Worm (Caenorhabditis elegans): ENCODE data around the gene gcp-2.1.
A peak's percentile ranks its signal among the peaks of the same experiment; 100 is the strongest.
"Not testable (repeated sequence)": the region's sequence is repeated elsewhere in the genome, so short reads cannot be mapped to it uniquely, and the experiment has no call there.

The gcp-2.1 gene

DNA sequence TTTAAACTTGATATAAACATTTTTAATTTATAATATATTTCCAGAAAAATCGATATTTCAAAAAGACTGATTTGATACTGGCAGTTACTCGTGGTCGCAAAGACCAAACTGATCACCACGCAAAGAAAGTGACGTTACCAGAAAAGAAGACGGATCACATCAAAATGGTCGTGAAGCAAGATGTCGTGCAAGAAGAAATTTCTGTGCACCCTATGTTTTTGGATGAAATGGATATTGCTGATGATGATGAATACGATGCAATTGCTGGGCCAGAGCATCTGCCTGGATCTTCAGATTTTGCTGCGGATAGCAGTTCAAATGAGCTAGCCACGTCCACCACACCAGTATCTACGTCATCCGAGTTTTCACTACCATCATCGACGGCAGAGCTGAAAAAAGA is 27.1 kb downstream of the gcp-2.1 start:
- no peak for TF ChIP-seq hmg-4 (GFP tag; optimal IDR thresholded peaks at IDR 0.05)
- no peak for TF ChIP-seq sea-1 (GFP tag; conservative IDR thresholded peaks at IDR 0.05)
- no peak for TF ChIP-seq ets-7 (tag; optimal IDR thresholded peaks at IDR 0.05)
- no peak for TF ChIP-seq tbx-11 (GFP tag; IDR thresholded peaks at IDR 0.05)
- TF ChIP-seq hnd-1 (tag; optimal IDR thresholded peaks at IDR 0.05), result no peak
- no peak for TF ChIP-seq aly-1 (tag; optimal IDR thresholded peaks at IDR 0.05)
- no peak for TF ChIP-seq ceh-13 (GFP tag; optimal IDR thresholded peaks at IDR 0.05)
- no peak for TF ChIP-seq ceh-36 (tag; optimal IDR thresholded peaks at IDR 0.05)
- TF ChIP-seq hmbx-1 (tag; optimal IDR thresholded peaks at IDR 0.05), result no peak
- no peak for TF ChIP-seq ama-1 (optimal IDR thresholded peaks at IDR 0.05)
- no peak for TF ChIP-seq tra-4 (tag; optimal IDR thresholded peaks at IDR 0.05)
- TF ChIP-seq flt-1 (GFP tag; IDR thresholded peaks at IDR 0.05), result no peak
- TF ChIP-seq B0310.2 (tag; optimal IDR thresholded peaks at IDR 0.05), result no peak
- TF ChIP-seq F13C5.2 (tag; optimal IDR thresholded peaks at IDR 0.05), result no peak
- no peak for TF ChIP-seq scrt-1 (GFP tag; IDR thresholded peaks at IDR 0.05)
- no peak for TF ChIP-seq pes-1 (GFP tag; IDR thresholded peaks at IDR 0.05)

DNA sequence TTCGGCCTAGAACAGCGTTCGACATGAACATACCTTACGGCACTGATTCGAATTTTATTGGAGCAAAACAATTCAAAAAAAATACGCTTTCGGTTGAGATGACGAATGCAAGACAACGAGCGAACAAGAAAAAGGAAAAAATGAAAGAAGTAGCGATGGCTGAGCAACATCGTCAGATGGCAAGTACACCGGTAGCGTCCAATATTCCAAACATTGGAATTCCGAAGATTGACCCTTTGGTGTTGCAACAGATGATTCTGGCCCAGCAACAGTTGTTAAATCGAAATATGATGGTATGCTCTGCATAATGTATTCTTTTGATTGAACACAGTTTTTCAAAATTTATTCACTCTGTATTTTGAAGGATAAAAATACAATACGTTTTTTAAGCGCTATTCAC is 31.0 kb downstream of the gcp-2.1 start:
- TF ChIP-seq B0310.2 (tag; optimal IDR thresholded peaks at IDR 0.05) (no peak), hnd-1 (tag; optimal IDR thresholded peaks at IDR 0.05) (no peak)

DNA sequence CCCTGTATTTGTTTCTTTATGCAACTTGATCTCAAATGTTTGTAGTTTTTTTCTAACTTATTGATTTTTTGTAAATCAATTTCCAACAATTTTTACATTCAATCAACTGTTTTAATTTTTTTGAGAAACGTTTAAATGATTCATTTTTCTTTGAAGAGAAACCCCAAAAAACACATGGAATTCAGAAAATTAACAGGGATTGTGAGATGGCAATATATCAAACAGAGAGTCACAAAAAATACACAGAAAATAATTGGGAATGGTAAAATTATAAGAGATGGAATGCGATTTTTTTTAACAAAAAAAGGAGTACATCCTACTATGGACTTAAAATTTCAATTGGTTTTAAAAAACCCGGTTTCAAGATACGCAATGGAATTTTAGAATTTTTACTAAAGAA is 32.8 kb downstream of the gcp-2.1 start:
- TF ChIP-seq pes-1 (GFP tag; IDR thresholded peaks at IDR 0.05) (no peak), scrt-1 (GFP tag; IDR thresholded peaks at IDR 0.05) (no peak), hnd-1 (tag; optimal IDR thresholded peaks at IDR 0.05) (no peak), tbx-11 (GFP tag; IDR thresholded peaks at IDR 0.05) (no peak), flt-1 (GFP tag; IDR thresholded peaks at IDR 0.05) (no peak), hmg-4 (GFP tag; optimal IDR thresholded peaks at IDR 0.05) (no peak), F13C5.2 (tag; optimal IDR thresholded peaks at IDR 0.05) (no peak), hmbx-1 (tag; optimal IDR thresholded peaks at IDR 0.05) (no peak), sea-1 (GFP tag; conservative IDR thresholded peaks at IDR 0.05) (no peak), B0310.2 (tag; optimal IDR thresholded peaks at IDR 0.05) (no peak), ets-7 (tag; optimal IDR thresholded peaks at IDR 0.05) (no peak), tra-4 (tag; optimal IDR thresholded peaks at IDR 0.05) (no peak)

DNA sequence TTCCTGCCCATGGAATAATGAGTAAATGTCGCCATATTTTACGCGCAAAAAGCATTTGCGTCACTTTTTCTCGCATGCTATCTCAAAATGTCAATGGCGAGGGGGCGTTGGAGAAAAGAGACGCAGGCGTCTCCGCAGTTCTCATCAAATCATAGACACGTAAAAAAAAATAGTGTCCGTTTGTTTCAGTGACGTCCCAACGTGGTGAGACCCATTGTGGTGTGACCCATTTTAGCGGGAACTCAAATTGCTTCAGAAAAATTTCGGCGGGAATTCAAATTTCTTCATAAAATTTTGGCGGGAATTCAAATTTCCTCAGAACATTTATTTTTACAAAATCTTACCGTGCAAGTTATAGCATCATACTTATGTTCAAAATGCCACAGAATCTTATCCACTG is 42.2 kb downstream of the gcp-2.1 start:
- TF ChIP-seq ama-1 (optimal IDR thresholded peaks at IDR 0.05) (no peak), scrt-1 (GFP tag; IDR thresholded peaks at IDR 0.05) (no peak), pes-1 (GFP tag; IDR thresholded peaks at IDR 0.05) (no peak), tbx-37 (GFP tag; conservative IDR thresholded peaks at IDR 0.05) (no peak), sea-1 (GFP tag; conservative IDR thresholded peaks at IDR 0.05) (no peak), tbx-11 (GFP tag; IDR thresholded peaks at IDR 0.05) (no peak), hmbx-1 (tag; optimal IDR thresholded peaks at IDR 0.05) (no peak), ceh-13 (GFP tag; optimal IDR thresholded peaks at IDR 0.05) (no peak), F13C5.2 (tag; optimal IDR thresholded peaks at IDR 0.05) (no peak), tra-4 (tag; optimal IDR thresholded peaks at IDR 0.05) (no peak), B0310.2 (tag; optimal IDR thresholded peaks at IDR 0.05) (no peak), hnd-1 (tag; optimal IDR thresholded peaks at IDR 0.05) (no peak), aly-1 (tag; optimal IDR thresholded peaks at IDR 0.05) (no peak), ceh-36 (tag; optimal IDR thresholded peaks at IDR 0.05) (no peak), flt-1 (GFP tag; IDR thresholded peaks at IDR 0.05) (no peak), ets-7 (tag; optimal IDR thresholded peaks at IDR 0.05) (no peak), hmg-4 (GFP tag; optimal IDR thresholded peaks at IDR 0.05) (no peak)

DNA sequence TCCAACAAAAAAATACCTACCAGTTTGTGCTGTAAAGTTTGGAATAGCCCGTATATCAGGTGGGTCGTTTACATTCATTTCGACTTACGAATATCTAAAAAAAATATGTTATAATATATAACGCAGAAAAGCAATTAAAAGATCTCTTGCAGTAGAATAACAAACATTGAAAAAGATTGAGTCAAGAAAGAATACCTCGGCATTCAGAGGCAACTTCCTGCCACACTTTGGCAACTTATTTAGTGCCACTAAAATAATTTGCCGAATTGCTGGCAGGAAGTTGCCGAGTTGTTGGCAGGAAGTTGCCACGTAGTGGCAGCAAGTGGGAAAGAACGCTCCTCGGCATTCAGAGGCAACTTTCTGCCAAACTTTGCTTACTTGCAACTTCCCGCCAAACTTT is 45.5 kb downstream of the gcp-2.1 start, which contains the start of gene C04E7.3:
C04E7.3 (minus strand) TSS at position 101 of the 400 bp plus-strand sequence.
- TF ChIP-seq hmg-4 (GFP tag; optimal IDR thresholded peaks at IDR 0.05); pes-1 (GFP tag; IDR thresholded peaks at IDR 0.05); scrt-1 (GFP tag; IDR thresholded peaks at IDR 0.05): not testable (repeated sequence)

DNA sequence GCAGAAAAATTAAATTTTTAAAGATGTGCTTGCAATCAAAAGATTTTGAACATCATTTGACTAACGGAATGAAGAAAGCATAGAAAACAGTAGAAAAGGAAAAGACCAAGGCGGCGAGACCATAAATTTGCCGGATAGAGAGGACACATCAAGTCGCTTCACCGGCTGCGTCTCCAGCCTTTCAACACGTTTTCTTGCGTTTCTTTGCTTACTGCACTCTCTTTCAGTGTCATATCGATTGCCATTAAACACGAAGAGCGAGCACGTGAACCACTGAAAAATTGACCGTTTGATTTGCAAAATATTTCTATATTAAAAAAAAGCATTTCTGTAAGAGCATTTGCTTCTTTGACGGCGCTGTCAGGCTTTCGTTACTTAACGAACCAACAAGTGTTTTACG is 46.5 kb downstream of the gcp-2.1 start:
- TF ChIP-seq ceh-36 (tag; optimal IDR thresholded peaks at IDR 0.05), result no peak
- no peak for TF ChIP-seq scrt-1 (GFP tag; IDR thresholded peaks at IDR 0.05)
- no peak for TF ChIP-seq hmbx-1 (tag; optimal IDR thresholded peaks at IDR 0.05)
- no peak for TF ChIP-seq hmg-4 (GFP tag; optimal IDR thresholded peaks at IDR 0.05)
- no peak for TF ChIP-seq ceh-13 (GFP tag; optimal IDR thresholded peaks at IDR 0.05)
- no peak for TF ChIP-seq tra-4 (tag; optimal IDR thresholded peaks at IDR 0.05)

DNA sequence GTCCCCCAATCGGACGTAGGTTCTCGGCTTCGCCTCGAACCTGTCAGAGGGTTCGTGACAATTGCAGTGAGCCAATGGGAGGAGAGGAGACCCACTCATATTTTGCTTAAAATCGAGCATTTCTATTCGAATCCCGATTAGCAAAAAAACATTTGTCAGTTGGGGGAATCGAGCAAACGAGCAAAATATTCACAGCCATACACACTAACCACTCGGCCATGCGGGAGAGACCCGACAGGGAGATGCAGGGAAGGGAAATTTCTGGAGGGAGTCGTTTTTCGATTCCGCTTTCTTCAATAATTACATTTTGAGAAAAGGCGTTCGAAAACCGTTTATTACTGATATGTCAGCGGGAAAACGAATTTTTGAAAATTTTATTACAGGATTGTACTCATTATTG is 49.8 kb downstream of the gcp-2.1 start:
- peak; percentile 87 for TF ChIP-seq tbx-11 (GFP tag; IDR thresholded peaks at IDR 0.05)
- peak; percentile 18 for TF ChIP-seq ceh-36 (tag; optimal IDR thresholded peaks at IDR 0.05)
- TF ChIP-seq flt-1 (GFP tag; IDR thresholded peaks at IDR 0.05), result peak; percentile 93
- TF ChIP-seq sea-1 (GFP tag; conservative IDR thresholded peaks at IDR 0.05), result peak; percentile 90
- peak; percentile 93 for TF ChIP-seq pes-1 (GFP tag; IDR thresholded peaks at IDR 0.05)
- TF ChIP-seq scrt-1 (GFP tag; IDR thresholded peaks at IDR 0.05), result peak; percentile 91
- peak; percentile 89 for TF ChIP-seq tbx-37 (GFP tag; conservative IDR thresholded peaks at IDR 0.05)

DNA sequence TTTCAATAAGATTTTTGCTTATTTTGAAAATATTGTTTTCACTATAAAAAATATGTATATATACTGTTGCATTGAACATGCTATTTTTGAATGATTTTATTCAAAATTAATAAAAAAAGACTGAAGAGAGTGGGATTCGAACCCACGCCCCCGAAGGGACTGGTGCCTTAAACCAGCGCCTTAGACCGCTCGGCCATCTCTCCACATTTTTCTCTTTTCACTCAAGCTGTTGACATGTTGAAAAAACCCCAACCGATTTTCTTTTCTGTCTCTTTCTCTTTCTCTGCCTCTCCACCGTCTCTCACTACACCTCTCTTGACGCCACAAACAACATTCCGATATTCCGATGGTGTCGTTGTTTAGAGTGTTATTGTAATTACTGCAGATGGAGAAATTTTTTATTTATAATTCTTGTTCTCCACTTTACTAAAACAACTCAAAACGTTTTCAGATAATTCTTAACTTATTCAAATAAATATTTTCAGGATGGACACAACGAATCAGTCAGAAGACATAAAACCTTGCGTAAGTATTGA is 51.6 kb downstream of the gcp-2.1 start, which contains the start of gene sor-3:
sor-3 (plus strand) TSS at position 486 of the 536 bp plus-strand sequence.
- TF ChIP-seq pes-1 (GFP tag; IDR thresholded peaks at IDR 0.05) (peak; percentile 91), hnd-1 (tag; optimal IDR thresholded peaks at IDR 0.05) (peak; percentile 85), ceh-36 (tag; optimal IDR thresholded peaks at IDR 0.05) (peak; percentile 78), scrt-1 (GFP tag; IDR thresholded peaks at IDR 0.05) (peak; percentile 90), tra-4 (tag; optimal IDR thresholded peaks at IDR 0.05) (peak; percentile 75), ama-1 (optimal IDR thresholded peaks at IDR 0.05) (no peak), hmg-4 (GFP tag; optimal IDR thresholded peaks at IDR 0.05) (peak; percentile 94), tbx-11 (GFP tag; IDR thresholded peaks at IDR 0.05) (peak; percentile 90), tbx-37 (GFP tag; conservative IDR thresholded peaks at IDR 0.05) (peak; percentile 94), F13C5.2 (tag; optimal IDR thresholded peaks at IDR 0.05) (peak; percentile 96), ceh-13 (GFP tag; optimal IDR thresholded peaks at IDR 0.05) (peak; percentile 70), sea-1 (GFP tag; conservative IDR thresholded peaks at IDR 0.05) (peak; percentile 91), B0310.2 (tag; optimal IDR thresholded peaks at IDR 0.05) (peak; percentile 65), hmbx-1 (tag; optimal IDR thresholded peaks at IDR 0.05) (peak; percentile 65), ets-7 (tag; optimal IDR thresholded peaks at IDR 0.05) (peak; percentile 62), aly-1 (tag; optimal IDR thresholded peaks at IDR 0.05) (peak; percentile 69), flt-1 (GFP tag; IDR thresholded peaks at IDR 0.05) (peak; percentile 85)
